Worm (Caenorhabditis elegans) whole organism, early embryonic: ENCODE measurements around the gene F11D5.5.

Experiments
- ama-1 ChIP-seq: fragments of 150-350 bp; optimal IDR thresholded peaks from 2 replicates; lab custom pipeline; 2014
- hmbx-1 ChIP-seq: sonication (generic microtip); optimal IDR thresholded peaks from 2 replicates; lab custom pipeline; 2016; ENCODE audit warnings: mild to moderate bottlenecking, missing genetic modification characterization, missing compliant biosample characterization
- scrt-1 ChIP-seq: fragments of 200-800 bp; sonication (Bioruptor generic); IDR thresholded peaks from 2 replicates; pipeline ENCODE4 v1.3.6; 2022; ENCODE audit warnings: missing genetic modification characterization, missing compliant biosample characterization

DNA sequence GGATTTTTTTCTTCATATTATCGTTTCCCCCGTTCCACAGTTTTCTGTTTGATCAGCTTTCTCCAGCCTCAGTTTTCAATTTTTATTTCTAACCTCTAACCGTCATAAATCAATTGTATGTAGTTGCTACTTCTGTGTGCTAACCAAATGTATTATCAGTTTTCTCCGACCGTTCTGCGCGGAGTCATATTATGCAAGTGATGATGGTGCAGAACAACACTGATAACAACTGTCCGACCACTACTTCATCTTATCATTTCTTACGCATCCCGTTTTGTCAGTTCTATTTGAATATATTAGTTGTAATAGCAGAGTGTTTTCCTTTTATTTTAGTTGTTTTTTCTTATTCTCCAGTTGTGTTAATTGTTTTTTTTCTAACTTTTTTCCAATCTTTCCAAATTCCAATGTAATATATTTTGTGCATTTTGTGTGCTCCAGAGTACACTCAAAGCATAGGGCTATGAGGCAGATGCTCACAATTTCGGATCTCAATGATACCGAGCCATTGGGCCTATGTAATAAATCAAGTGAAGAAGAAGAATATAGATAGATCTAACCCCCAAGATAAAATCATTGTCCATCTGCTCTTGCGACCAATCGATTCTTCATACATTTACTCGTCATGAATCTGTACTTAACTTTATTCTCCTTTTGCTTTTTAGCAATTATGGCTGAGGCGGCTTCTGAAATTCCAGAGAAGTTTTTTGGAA lies 44.9 kb upstream of the F11D5.5 start, which contains the start of gene lbp-3:
- TF ChIP-seq ama-1 (lab: Kevin White, UChicago), result no peak
- no peak for TF ChIP-seq scrt-1 (GFP tag; lab: Robert Waterston, UW)
- TF ChIP-seq hmbx-1, result no peak
